Fruit fly (Drosophila melanogaster): ENCODE measurements around the gene Pi3K68D.

The Pi3K68D gene

DNA sequence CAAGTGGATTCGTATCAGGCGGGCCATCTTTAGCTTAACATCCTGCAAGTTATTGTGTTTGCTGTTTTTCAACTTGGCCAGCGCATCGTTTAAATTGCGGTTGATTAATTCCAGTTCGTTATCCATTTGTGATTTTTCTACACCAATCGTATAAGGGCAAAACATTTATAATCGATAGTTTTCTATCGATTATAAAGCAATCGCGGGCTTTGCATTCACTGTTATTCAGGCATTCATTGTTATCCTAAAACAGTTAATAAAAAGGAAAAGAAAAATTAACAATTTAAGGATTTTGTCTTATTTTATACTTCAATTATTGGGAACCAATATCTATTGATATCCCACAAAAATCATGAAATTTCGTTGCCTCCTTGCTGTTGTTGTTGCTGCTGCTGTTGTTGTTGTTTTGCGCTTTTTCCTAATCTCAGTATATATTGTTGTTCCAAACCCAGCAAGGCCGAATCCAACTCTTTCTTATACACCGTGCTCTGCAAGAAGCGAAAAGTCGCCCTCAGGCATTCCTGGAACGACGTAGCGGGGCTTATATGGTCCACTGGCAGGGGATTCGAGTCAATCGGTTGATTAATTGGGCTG is 35.8 kb upstream of the Pi3K68D start, which contains the start of gene CG32095:
CG32095 (minus strand) TSS at position 173 of the 594 bp plus-strand sequence.
- TF ChIP-seq rn (GFP tag; IDR thresholded peaks at IDR 0.05) (no peak), CG4496 (GFP tag; IDR thresholded peaks at IDR 0.05) (no peak), D1 (tag; optimal IDR thresholded peaks at IDR 0.05) (no peak), gl (tag; optimal IDR thresholded peaks at IDR 0.05) (no peak), Pif1A (GFP tag; optimal IDR thresholded peaks at IDR 0.05) (no peak), CG32121 (GFP tag; IDR thresholded peaks at IDR 0.05) (no peak), CG17806 (tag; optimal IDR thresholded peaks at IDR 0.05) (no peak), CG8301 (tag; optimal IDR thresholded peaks at IDR 0.05) (no peak), EcR (GFP tag; optimal IDR thresholded peaks at IDR 0.05) (no peak), Pif1B (GFP tag; optimal IDR thresholded peaks at IDR 0.05) (no peak), CG15710 (tag; optimal IDR thresholded peaks at IDR 0.05) (no peak), fd96Ca (GFP tag; IDR thresholded peaks at IDR 0.05) (no peak), CG14655 (GFP tag; optimal IDR thresholded peaks at IDR 0.05) (no peak), Ets98B (GFP tag; IDR thresholded peaks at IDR 0.05) (no peak)

DNA sequence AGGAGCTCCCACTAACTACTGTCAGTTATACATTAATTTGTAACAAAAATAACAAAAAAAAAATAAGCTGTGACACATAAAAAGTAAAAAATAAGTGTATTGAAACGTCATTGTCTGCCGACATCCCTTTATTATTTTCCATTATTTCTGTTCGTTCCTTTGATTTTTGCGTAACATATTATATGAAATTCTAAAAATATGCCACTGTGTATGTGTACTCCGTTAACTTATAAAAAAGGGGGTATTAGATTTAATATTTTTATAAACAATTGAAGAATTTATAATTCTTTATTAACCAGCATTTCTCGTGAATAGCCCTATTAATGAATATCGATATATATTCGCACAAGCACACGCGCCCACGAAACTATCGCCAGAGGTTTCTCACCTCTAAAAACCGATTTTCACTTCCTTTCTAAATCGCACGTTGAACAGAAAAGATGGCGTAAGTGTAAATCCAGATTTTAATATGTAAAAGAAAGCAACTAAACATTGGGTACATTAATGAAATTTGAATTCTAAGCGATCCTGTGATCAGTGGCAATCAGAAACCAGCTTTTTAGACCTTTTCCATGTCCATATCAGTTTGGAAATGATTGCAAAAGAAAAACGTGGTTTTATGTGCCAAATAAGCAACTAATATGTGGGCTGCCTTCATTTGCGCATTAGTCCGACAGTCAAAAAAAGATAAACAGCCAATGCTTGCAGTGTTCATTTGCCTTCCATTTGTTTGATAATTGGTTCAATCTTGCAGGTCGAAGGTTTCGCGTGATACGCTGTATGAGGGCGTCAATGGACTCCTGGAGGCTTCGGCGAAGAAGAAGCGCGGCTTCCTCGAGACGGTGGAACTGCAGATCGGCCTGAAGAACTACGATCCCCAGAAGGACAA is 32.9 kb upstream of the Pi3K68D start, which contains the start of gene RpL10Ab:
RpL10Ab (plus strand) TSS at position 406 of the 889 bp plus-strand sequence.
- TF ChIP-seq EcR (GFP tag; optimal IDR thresholded peaks at IDR 0.05) (no peak), fd96Ca (GFP tag; IDR thresholded peaks at IDR 0.05) (no peak; the same call in 2 of the 3 replicates), CG14655 (GFP tag; optimal IDR thresholded peaks at IDR 0.05) (no peak), Pif1A (GFP tag; optimal IDR thresholded peaks at IDR 0.05) (no peak), CG10348 (GFP tag; IDR thresholded peaks at IDR 0.05) (peak; percentile 21; the same call in 1 of the 2 replicates), CG32121 (GFP tag; IDR thresholded peaks at IDR 0.05) (peak; percentile 52), gl (tag; optimal IDR thresholded peaks at IDR 0.05) (no peak), CG15710 (tag; optimal IDR thresholded peaks at IDR 0.05) (peak; percentile 38), CG9948 (tag; optimal IDR thresholded peaks at IDR 0.05) (peak; percentile 7), CG4496 (GFP tag; IDR thresholded peaks at IDR 0.05) (peak; percentile 69; the same call in 2 of the 3 replicates), rn (GFP tag; IDR thresholded peaks at IDR 0.05) (no peak), CG34367 (tag; optimal IDR thresholded peaks at IDR 0.05) (peak; percentile 42), CG8159 (tag; optimal IDR thresholded peaks at IDR 0.05) (peak; percentile 70), Pif1B (GFP tag; optimal IDR thresholded peaks at IDR 0.05) (no peak), D1 (tag; optimal IDR thresholded peaks at IDR 0.05) (no peak), CG17806 (tag; optimal IDR thresholded peaks at IDR 0.05) (no peak), CG8301 (tag; optimal IDR thresholded peaks at IDR 0.05) (no peak), CG12605 (GFP tag; IDR thresholded peaks at IDR 0.05) (no peak; the same call in 1 of the 2 replicates), Snoo (tag; optimal IDR thresholded peaks at IDR 0.05) (peak; percentile 65), Ets98B (GFP tag; IDR thresholded peaks at IDR 0.05) (peak; percentile 34; the same call in 1 of the 2 replicates), CG13204 (GFP tag; optimal IDR thresholded peaks at IDR 0.05) (no peak)

DNA sequence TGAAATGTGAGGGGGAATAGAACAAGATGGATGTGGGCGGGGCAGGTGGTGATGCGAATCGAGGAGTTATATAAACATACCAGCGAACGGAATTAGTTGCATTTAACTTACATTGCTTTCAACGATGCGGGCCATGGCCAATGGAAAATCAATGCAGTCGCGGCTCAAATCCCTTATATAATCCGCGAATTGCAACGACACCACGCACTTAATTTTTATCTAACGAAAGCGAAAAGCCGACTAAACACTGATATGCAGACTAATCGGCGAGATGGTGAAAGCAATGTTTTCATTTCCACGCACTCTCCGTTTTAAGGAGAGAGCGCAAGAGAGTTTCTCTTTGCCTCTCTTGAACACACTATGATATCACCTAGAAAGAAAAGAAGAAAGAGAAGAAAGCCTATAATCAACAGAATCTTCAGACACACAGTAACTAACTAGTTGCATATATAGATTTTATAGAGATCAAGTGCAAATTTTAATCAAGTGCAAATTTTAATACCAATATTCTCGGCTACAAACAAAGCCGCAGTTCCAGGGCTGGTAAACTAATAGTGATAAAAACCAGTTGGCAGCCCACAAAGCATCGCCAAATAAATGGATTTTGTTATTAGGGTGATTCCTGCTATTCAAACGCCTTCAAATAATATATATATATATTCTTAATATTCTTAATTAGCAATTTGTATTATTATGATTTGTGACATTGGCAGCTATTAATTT is 32.1 kb upstream of the Pi3K68D start, which contains the start of the genes CG11597 and CG5946:
CG11597 (minus strand) TSS at position 553 of the 723 bp plus-strand sequence.
CG5946 (minus strand) TSS at position 553 of the 723 bp plus-strand sequence.
- TF ChIP-seq CG17806 (tag; optimal IDR thresholded peaks at IDR 0.05) (no peak), CG12605 (GFP tag; IDR thresholded peaks at IDR 0.05) (0 out of 2 replicates have a peak, but pooled peaks have one; percentile 10)

DNA sequence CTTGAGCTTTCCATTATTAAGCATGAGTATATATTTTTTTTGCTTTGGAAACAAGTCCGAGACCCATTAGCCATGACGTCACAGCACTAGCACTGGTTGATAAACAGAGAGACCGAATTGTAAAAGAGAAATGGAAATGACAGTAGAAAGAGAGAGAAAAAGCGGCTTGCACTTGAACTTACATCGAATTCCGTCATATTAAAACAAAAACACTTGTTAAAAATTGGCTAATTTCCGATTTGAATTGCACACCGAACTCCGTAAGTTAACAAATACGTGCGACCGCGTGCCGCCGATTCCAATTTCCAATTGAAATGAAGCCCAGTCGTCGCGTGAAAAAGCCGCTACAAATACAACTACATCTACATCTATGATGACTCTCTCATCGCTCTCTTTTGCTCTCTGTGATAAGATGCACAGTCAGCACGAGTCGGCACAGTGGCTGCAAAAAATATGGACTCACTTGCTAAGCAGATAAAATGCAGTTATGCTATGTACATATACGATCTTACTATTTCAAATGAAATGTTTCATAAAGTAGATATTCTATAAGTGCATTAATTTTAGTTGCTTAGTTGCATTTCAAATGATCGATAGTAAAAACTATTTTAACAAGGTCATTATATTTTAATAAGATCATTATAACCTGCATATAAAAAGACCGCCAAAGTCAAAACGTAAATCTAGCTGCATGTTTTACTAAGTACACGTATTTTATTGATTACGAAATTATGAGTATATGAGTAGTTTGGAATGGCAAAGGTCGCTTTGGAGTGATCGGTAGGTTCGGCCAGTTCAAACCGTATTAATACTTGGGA is 30.0 kb upstream of the Pi3K68D start:
- peak; percentile 63; the same call in 1 of the 2 replicates for TF ChIP-seq CG32121 (GFP tag; IDR thresholded peaks at IDR 0.05)
- no peak for TF ChIP-seq D1 (tag; optimal IDR thresholded peaks at IDR 0.05)
- no peak for TF ChIP-seq CG8301 (tag; optimal IDR thresholded peaks at IDR 0.05)
- no peak for TF ChIP-seq CG14655 (GFP tag; optimal IDR thresholded peaks at IDR 0.05)
- TF ChIP-seq Pif1B (GFP tag; optimal IDR thresholded peaks at IDR 0.05): peak; percentile 23
- no peak for TF ChIP-seq CG9948 (tag; optimal IDR thresholded peaks at IDR 0.05)
- peak; percentile 59 for TF ChIP-seq CG4496 (GFP tag; IDR thresholded peaks at IDR 0.05)
- no peak for TF ChIP-seq CG34367 (tag; optimal IDR thresholded peaks at IDR 0.05)
- TF ChIP-seq CG10348 (GFP tag; IDR thresholded peaks at IDR 0.05): no peak
- TF ChIP-seq rn (GFP tag; IDR thresholded peaks at IDR 0.05): no peak
- no peak for TF ChIP-seq CG8159 (tag; optimal IDR thresholded peaks at IDR 0.05)
- TF ChIP-seq CG13204 (GFP tag; optimal IDR thresholded peaks at IDR 0.05): no peak
- TF ChIP-seq fd96Ca (GFP tag; IDR thresholded peaks at IDR 0.05): peak; percentile 27; the same call in 1 of the 3 replicates
- peak; percentile 58; the same call in 1 of the 2 replicates for TF ChIP-seq CG12605 (GFP tag; IDR thresholded peaks at IDR 0.05)
- TF ChIP-seq EcR (GFP tag; optimal IDR thresholded peaks at IDR 0.05): peak; percentile 55
- no peak for TF ChIP-seq Pif1A (GFP tag; optimal IDR thresholded peaks at IDR 0.05)
- TF ChIP-seq Ets98B (GFP tag; IDR thresholded peaks at IDR 0.05): peak; percentile 68
- peak; percentile 26 for TF ChIP-seq CG17806 (tag; optimal IDR thresholded peaks at IDR 0.05)
- TF ChIP-seq gl (tag; optimal IDR thresholded peaks at IDR 0.05): peak; percentile 18
- no peak for TF ChIP-seq Snoo (tag; optimal IDR thresholded peaks at IDR 0.05)
- peak; percentile 11 for TF ChIP-seq CG15710 (tag; optimal IDR thresholded peaks at IDR 0.05)

Measured in whole organism, pupa.